Worm (Caenorhabditis elegans) whole organism, mixed stage, embryonic: ENCODE results near the gene unc-84.

Experiments used
- M03D4.4 ChIP-seq: sonication (generic microtip); optimal IDR thresholded peaks from 2 replicates; lab custom pipeline; 2017; ENCODE audit warnings: mild to moderate bottlenecking, missing genetic modification characterization, missing compliant biosample characterization
- bed-3 ChIP-seq: fragments of 200-800 bp; sonication (Bioruptor generic); optimal IDR thresholded peaks from 3 replicates; lab custom pipeline; 2018; ENCODE audit warnings: mild to moderate bottlenecking, missing genetic modification characterization, moderate library complexity, missing compliant biosample characterization
- ceh-39 ChIP-seq: fragments of 150-350 bp; optimal IDR thresholded peaks from 2 replicates; lab custom pipeline; 2014; ENCODE audit warnings: missing biosample characterization, missing genetic modification characterization
- ceh-43 ChIP-seq: fragments of 200-800 bp; sonication (Bioruptor generic); optimal IDR thresholded peaks from 2 replicates; lab custom pipeline; 2018; ENCODE audit warnings: mild to moderate bottlenecking, missing genetic modification characterization, moderate library complexity, missing compliant biosample characterization
- ces-1 ChIP-seq: fragments of 150-350 bp; optimal IDR thresholded peaks from 2 replicates; lab custom pipeline; 2014; ENCODE audit warnings: missing biosample characterization, missing genetic modification reagents, missing genetic modification characterization
- cnd-1 ChIP-seq: fragments of 200-800 bp; sonication (Bioruptor generic); optimal IDR thresholded peaks from 2 replicates; lab custom pipeline; 2018; ENCODE audit warnings: mild to moderate bottlenecking, missing genetic modification characterization, missing compliant biosample characterization
- drap-1 ChIP-seq: fragments of 200-800 bp; sonication (Bioruptor generic); optimal IDR thresholded peaks from 3 replicates; lab custom pipeline; 2018; ENCODE audit warnings: mild to moderate bottlenecking, missing genetic modification characterization, missing compliant biosample characterization
- elt-1 ChIP-seq: sonication (generic microtip); optimal IDR thresholded peaks from 2 replicates; lab custom pipeline; 2017; ENCODE audit warnings: missing genetic modification characterization, mild to moderate bottlenecking, missing compliant biosample characterization, antibody characterized with exemption, moderate library complexity, borderline replicate concordance; ENCODE audit not compliant: insufficient read depth
- elt-3 ChIP-seq: fragments of 150-350 bp; optimal IDR thresholded peaks from 2 replicates; lab custom pipeline; 2014; ENCODE audit warnings: missing biosample characterization, missing genetic modification characterization
- flh-1 ChIP-seq: fragments of 200-800 bp; sonication (Bioruptor generic); optimal IDR thresholded peaks from 2 replicates; lab custom pipeline; 2018; ENCODE audit warnings: mild to moderate bottlenecking, missing genetic modification characterization, moderate library complexity, missing compliant biosample characterization
- ham-2 ChIP-seq: fragments of 200-800 bp; sonication (Bioruptor generic); optimal IDR thresholded peaks from 2 replicates; lab custom pipeline; 2018; ENCODE audit warnings: mild to moderate bottlenecking, missing genetic modification characterization, missing compliant biosample characterization
- hlh-1 ChIP-seq: fragments of 150-350 bp; optimal IDR thresholded peaks from 2 replicates; lab custom pipeline; 2014; ENCODE audit warnings: missing biosample characterization, missing genetic modification reagents, missing genetic modification characterization
- lin-32 ChIP-seq: fragments of 200-800 bp; sonication (Bioruptor generic); optimal IDR thresholded peaks from 2 replicates; lab custom pipeline; 2018; ENCODE audit warnings: mild to moderate bottlenecking, missing genetic modification characterization, missing compliant biosample characterization
- lsy-2 ChIP-seq: fragments of 150-350 bp; optimal IDR thresholded peaks from 2 replicates; lab custom pipeline; 2014; ENCODE audit warnings: missing biosample characterization, missing genetic modification characterization
- mab-5 ChIP-seq: fragments of 150-350 bp; optimal IDR thresholded peaks from 2 replicates; lab custom pipeline; 2014; ENCODE audit warnings: missing biosample characterization, missing genetic modification characterization
- mep-1 ChIP-seq: fragments of 150-350 bp; optimal IDR thresholded peaks from 2 replicates; lab custom pipeline; 2017; ENCODE audit warnings: missing biosample characterization, missing genetic modification reagents, missing genetic modification characterization, inconsistent platforms
- mls-2 ChIP-seq: sonication (generic microtip); optimal IDR thresholded peaks from 2 replicates; lab custom pipeline; 2016; ENCODE audit warnings: mild to moderate bottlenecking, missing genetic modification characterization, moderate library complexity, missing compliant biosample characterization
- nhr-12 ChIP-seq: fragments of 150-350 bp; optimal IDR thresholded peaks from 2 replicates; lab custom pipeline; 2014; ENCODE audit warnings: missing biosample characterization, missing genetic modification characterization
- nhr-2 ChIP-seq: fragments of 150-350 bp; optimal IDR thresholded peaks from 2 replicates; lab custom pipeline; 2014; ENCODE audit warnings: missing biosample characterization, missing genetic modification characterization
- nhr-237 ChIP-seq: fragments of 150-350 bp; optimal IDR thresholded peaks from 2 replicates; lab custom pipeline; 2014; ENCODE audit warnings: missing biosample characterization, missing genetic modification characterization
- nhr-28 ChIP-seq: fragments of 150-350 bp; optimal IDR thresholded peaks from 2 replicates; lab custom pipeline; 2014; ENCODE audit warnings: missing biosample characterization, missing genetic modification characterization
- nhr-76 ChIP-seq: sonication (generic microtip); optimal IDR thresholded peaks from 2 replicates; lab custom pipeline; 2017; ENCODE audit warnings: missing biosample characterization, missing genetic modification characterization
- sem-2 ChIP-seq: fragments of 200-800 bp; sonication (Bioruptor generic); optimal IDR thresholded peaks from 2 replicates; lab custom pipeline; 2018; ENCODE audit warnings: mild to moderate bottlenecking, missing genetic modification characterization, missing compliant biosample characterization
- snpc-4 ChIP-seq: fragments of 150-350 bp; optimal IDR thresholded peaks from 2 replicates; lab custom pipeline; 2014; ENCODE audit warnings: missing biosample characterization, missing genetic modification characterization
- sptf-1 ChIP-seq: sonication (generic microtip); optimal IDR thresholded peaks from 2 replicates; lab custom pipeline; 2017; ENCODE audit warnings: mild to moderate bottlenecking, missing genetic modification characterization, moderate library complexity, missing compliant biosample characterization
- tbx-8 ChIP-seq: fragments of 200-800 bp; sonication (Bioruptor generic); optimal IDR thresholded peaks from 2 replicates; lab custom pipeline; 2018; ENCODE audit warnings: mild to moderate bottlenecking, missing genetic modification characterization, moderate library complexity, missing compliant biosample characterization
- unc-120 ChIP-seq: sonication (generic microtip); optimal IDR thresholded peaks from 2 replicates; lab custom pipeline; 2017; ENCODE audit warnings: missing genetic modification characterization, missing compliant biosample characterization; ENCODE audit not compliant: poor library complexity, severe bottlenecking
- unc-39 ChIP-seq: fragments of 150-350 bp; optimal IDR thresholded peaks from 2 replicates; lab custom pipeline; 2014; ENCODE audit warnings: missing biosample characterization, missing genetic modification characterization
- unc-62 ChIP-seq: fragments of 150-350 bp; optimal IDR thresholded peaks from 2 replicates; lab custom pipeline; 2014; ENCODE audit warnings: missing biosample characterization, missing genetic modification reagents, missing genetic modification characterization
- zip-8 ChIP-seq: fragments of 150-350 bp; optimal IDR thresholded peaks from 2 replicates; lab custom pipeline; 2014; ENCODE audit warnings: missing biosample characterization, missing genetic modification characterization
- ztf-11 ChIP-seq: fragments of 150-350 bp; optimal IDR thresholded peaks from 2 replicates; lab custom pipeline; 2014; ENCODE audit warnings: missing biosample characterization, missing genetic modification characterization

Gene unc-84

ce11 chrX:13584725-13585371 lies at the start of gene unc-84:
Gene unc-84 (plus strand): TSS chrX:13584775.
- TF ChIP-seq hlh-1 (tag; lab: Kevin White, UChicago) (no peak), sptf-1 (peak; percentile 37)
- TF ChIP-seq, all 35 proteins: peak for 1

ce11 chrX:13536759-13537158 lies 47.8 kb upstream of the unc-84 start, which contains the start of gene R01E6.5:
Gene R01E6.5 (plus strand): TSS chrX:13537059.
- TF ChIP-seq tbx-8 (GFP tag; lab: Kevin White, UChicago) (no peak), ztf-11 (tag; lab: Kevin White, UChicago) (no peak), lsy-2 (tag; lab: Kevin White, UChicago) (no peak)

- TF ChIP-seq unc-39 (tag; lab: Kevin White, UChicago) = no peak
- TF ChIP-seq bed-3 (GFP tag; lab: Kevin White, UChicago) = no peak
- TF ChIP-seq cnd-1 (tag; lab: Kevin White, UChicago) = no peak
- TF ChIP-seq zip-8 (tag; lab: Kevin White, UChicago) = no peak
- no peak for TF ChIP-seq sem-2 (GFP tag; lab: Kevin White, UChicago)
- no peak for TF ChIP-seq elt-1 (tag; lab: Kevin White, UChicago)
- no peak for TF ChIP-seq flh-1 (GFP tag; lab: Kevin White, UChicago)
- no peak for TF ChIP-seq drap-1 (GFP tag; lab: Kevin White, UChicago)
- TF ChIP-seq lin-32 (GFP tag; lab: Kevin White, UChicago) = no peak
- TF ChIP-seq mab-5 = no peak
- TF ChIP-seq lsy-2 (tag; lab: Kevin White, UChicago) = no peak
- TF ChIP-seq unc-62 (GFP tag; lab: Kevin White, UChicago) = no peak
- no peak for TF ChIP-seq nhr-12 (tag; lab: Kevin White, UChicago)
- TF ChIP-seq elt-3 (tag; lab: Kevin White, UChicago) = no peak
- no peak for TF ChIP-seq snpc-4
- TF ChIP-seq hlh-1 (tag; lab: Kevin White, UChicago) = no peak
- no peak for TF ChIP-seq mls-2 (tag; lab: Kevin White, UChicago)
- TF ChIP-seq M03D4.4 (tag; lab: Kevin White, UChicago) = no peak
- TF ChIP-seq sptf-1 = no peak
These were observed 44.9 kb upstream of the unc-84 start for ce11 chrX:13539701-13540100.

ce11 chrX:13541335-13541734 lies 43.2 kb upstream of the unc-84 start:
- TF ChIP-seq tbx-8 (GFP tag; lab: Kevin White, UChicago) (no peak), nhr-2 (no peak), nhr-28 (tag; lab: Kevin White, UChicago) (no peak), unc-120 (no peak), ceh-43 (no peak), ham-2 (no peak), ceh-39 (tag; lab: Kevin White, UChicago) (no peak), nhr-237 (tag; lab: Kevin White, UChicago) (no peak), cnd-1 (tag; lab: Kevin White, UChicago) (no peak), mep-1 (no peak), sem-2 (GFP tag; lab: Kevin White, UChicago) (no peak), ztf-11 (tag; lab: Kevin White, UChicago) (no peak), nhr-76 (no peak)
- TF ChIP-seq, all 35 proteins: peak for 0

- TF ChIP-seq hlh-1 (tag; lab: Kevin White, UChicago) (no peak), ceh-39 (tag; lab: Kevin White, UChicago) (no peak)
These were observed 42.3 kb upstream of the unc-84 start, which contains the start of gene cah-4 for ce11 chrX:13542236-13542635. Gene cah-4 (plus strand): TSS chrX:13542574.

- TF ChIP-seq nhr-28 (tag; lab: Kevin White, UChicago) (no peak), ces-1 (GFP tag; lab: Kevin White, UChicago) (peak; percentile 51)
- TF ChIP-seq, all 35 proteins: peak for 1
These were observed 41.8 kb upstream of the unc-84 start for ce11 chrX:13542757-13543156.
